Fruit fly (Drosophila melanogaster) whole organism, embryonic: ENCODE results near the gene mib2.
A peak's percentile ranks its signal among the peaks of the same experiment; 100 is the strongest.

Experiments used
- Asciz ChIP-seq: fragments of 200-800 bp; sonication (Bioruptor generic); optimal IDR thresholded peaks from 2 replicates; lab custom pipeline; 2017; ENCODE audit warnings: missing biosample characterization, mild to moderate bottlenecking, missing genetic modification characterization, missing genetic modification reagents
- Atf6 ChIP-seq: fragments of 200-800 bp; sonication (Bioruptor generic); IDR thresholded peaks from 2 replicates; pipeline ENCODE4 v1.3.6; 2022; ENCODE audit warnings: missing biosample characterization, missing genetic modification characterization
- Awh ChIP-seq: fragments of 200-800 bp; sonication (Bioruptor generic); IDR thresholded peaks from 2 replicates; pipeline ENCODE4, ENCODE4 v1.3.6; 2022; ENCODE audit warnings: missing biosample characterization, missing genetic modification characterization
- B-H1 ChIP-seq: fragments of 200-800 bp; sonication (Bioruptor generic); IDR thresholded peaks from 3 replicates; pipeline ENCODE4 v1.3.6; 2022; ENCODE audit warnings: missing biosample characterization, missing genetic modification characterization
- B-H2 ChIP-seq: fragments of 200-800 bp; sonication (Bioruptor generic); optimal IDR thresholded peaks from 2 replicates; lab custom pipeline; 2018; ENCODE audit warnings: missing biosample characterization, mild to moderate bottlenecking, missing genetic modification characterization
- CG10209 ChIP-seq: fragments of 200-800 bp; sonication (Bioruptor generic); optimal IDR thresholded peaks from 3 replicates; lab custom pipeline; 2017; ENCODE audit warnings: missing biosample characterization, mild to moderate bottlenecking, missing genetic modification characterization, missing genetic modification reagents
- CG10267 ChIP-seq: fragments of 200-800 bp; sonication (Bioruptor generic); optimal IDR thresholded peaks from 2 replicates; lab custom pipeline; 2018; ENCODE audit warnings: missing biosample characterization, mild to moderate bottlenecking, missing genetic modification characterization, moderate library complexity
- CG10274 ChIP-seq: fragments of 200-800 bp; sonication (Bioruptor generic); optimal IDR thresholded peaks from 3 replicates; lab custom pipeline; 2017; ENCODE audit warnings: missing biosample characterization, mild to moderate bottlenecking, missing genetic modification characterization
- CG10654 ChIP-seq: fragments of 200-800 bp; sonication (Bioruptor generic); optimal IDR thresholded peaks from 2 replicates; lab custom pipeline; 2016; ENCODE audit warnings: missing biosample characterization, missing genetic modification characterization
- CG11560 ChIP-seq: fragments of 200-800 bp; sonication (Bioruptor generic); IDR thresholded peaks from 3 replicates; pipeline ENCODE4 v1.3.6; 2022; ENCODE audit warnings: missing biosample characterization, missing genetic modification characterization
- CG11696 ChIP-seq: fragments of 200-800 bp; sonication (Bioruptor generic); IDR thresholded peaks from 2 replicates; pipeline ENCODE4 v1.3.6; 2022; ENCODE audit warnings: missing biosample characterization, missing genetic modification characterization
- CG12299 ChIP-seq: fragments of 200-800 bp; sonication (Bioruptor generic); optimal IDR thresholded peaks from 2 replicates; lab custom pipeline; 2018; ENCODE audit warnings: missing biosample characterization, mild to moderate bottlenecking, missing genetic modification characterization
- CG14667 ChIP-seq: fragments of 200-800 bp; sonication (Bioruptor generic); IDR thresholded peaks from 2 replicates; pipeline ENCODE4 v1.3.6; 2022; ENCODE audit warnings: missing biosample characterization, missing genetic modification characterization
- CG16813 ChIP-seq: fragments of 200-800 bp; sonication (Bioruptor generic); IDR thresholded peaks from 3 replicates; pipeline ENCODE4 v1.3.6; 2022; ENCODE audit warnings: missing biosample characterization, missing genetic modification characterization; ENCODE audit not compliant: partially characterized antibody
- CG17912 ChIP-seq: fragments of 200-800 bp; sonication (Bioruptor generic); optimal IDR thresholded peaks from 2 replicates; lab custom pipeline; 2018; ENCODE audit warnings: missing biosample characterization, mild to moderate bottlenecking, missing genetic modification characterization
- CG3995 ChIP-seq: fragments of 200-800 bp; sonication (Bioruptor generic); optimal IDR thresholded peaks from 3 replicates; lab custom pipeline; 2016; ENCODE audit warnings: missing biosample characterization, missing genetic modification characterization
- CG4730 ChIP-seq: fragments of 200-800 bp; sonication (Bioruptor generic); IDR thresholded peaks from 2 replicates; pipeline ENCODE4 v1.3.6; 2022; ENCODE audit warnings: missing biosample characterization, missing genetic modification characterization
- CG6854 ChIP-seq: fragments of 200-800 bp; sonication (Bioruptor generic); optimal IDR thresholded peaks from 3 replicates; lab custom pipeline; 2017; ENCODE audit warnings: missing biosample characterization, mild to moderate bottlenecking, missing genetic modification characterization
- CG7357 ChIP-seq: fragments of 200-800 bp; sonication (Bioruptor generic); IDR thresholded peaks from 3 replicates; pipeline ENCODE4 v1.3.6; 2022; ENCODE audit warnings: missing biosample characterization, missing genetic modification characterization
- CoRest ChIP-seq: fragments of 200-800 bp; sonication (Bioruptor generic); optimal IDR thresholded peaks from 3 replicates; lab custom pipeline; 2018; ENCODE audit warnings: missing biosample characterization, mild to moderate bottlenecking, missing genetic modification characterization, moderate library complexity
- Dip3 ChIP-seq: fragments of 200-800 bp; sonication (Bioruptor generic); optimal IDR thresholded peaks from 3 replicates; lab custom pipeline; 2016; ENCODE audit warnings: missing biosample characterization, missing genetic modification characterization
- Doc3 ChIP-seq: fragments of 200-800 bp; sonication (Bioruptor generic); IDR thresholded peaks from 3 replicates; pipeline ENCODE4 v1.3.6; 2022; ENCODE audit warnings: missing biosample characterization, missing genetic modification characterization; ENCODE audit not compliant: partially characterized antibody
- Fer1 ChIP-seq: fragments of 200-800 bp; sonication (Bioruptor generic); optimal IDR thresholded peaks from 2 replicates; lab custom pipeline; 2017; ENCODE audit warnings: missing biosample characterization, mild to moderate bottlenecking, missing genetic modification characterization
- Gug ChIP-seq: fragments of 200-800 bp; sonication (Bioruptor generic); IDR thresholded peaks from 4 replicates; pipeline ENCODE4 v1.3.6; 2022; ENCODE audit warnings: missing biosample characterization, missing genetic modification characterization
- HmgZ ChIP-seq: fragments of 200-800 bp; sonication (Bioruptor generic); optimal IDR thresholded peaks from 2 replicates; lab custom pipeline; 2018; ENCODE audit warnings: missing biosample characterization, mild to moderate bottlenecking, missing genetic modification characterization
- Hr3 ChIP-seq: fragments of 200-800 bp; sonication (Bioruptor generic); optimal IDR thresholded peaks from 3 replicates; lab custom pipeline; 2016; ENCODE audit warnings: missing biosample characterization, missing genetic modification characterization
- Hr51 ChIP-seq, 2 experiments: fragments of 200-800 bp; sonication (Bioruptor generic); optimal IDR thresholded peaks; 2 replicates in 1 of 2; 3 replicates in 1 of 2; lab custom pipeline; 2016 to 2018; ENCODE audit warnings: missing biosample characterization in 2 of 2, missing genetic modification characterization in 2 of 2, mild to moderate bottlenecking in 1 of 2, moderate library complexity in 1 of 2
- Rfx ChIP-seq: fragments of 200-800 bp; sonication (Bioruptor generic); IDR thresholded peaks from 2 replicates; pipeline ENCODE4 v1.3.6; 2022; ENCODE audit warnings: missing biosample characterization, missing genetic modification characterization
- Spps ChIP-seq: fragments of 200-800 bp; sonication (Bioruptor generic); optimal IDR thresholded peaks from 2 replicates; lab custom pipeline; 2018; ENCODE audit warnings: missing biosample characterization, mild to moderate bottlenecking, missing genetic modification characterization
- Trl ChIP-seq, 3 experiments: fragments of >200 bp in 2 of 3; fragments of 200-800 bp in 1 of 3; sonication (Bioruptor generic) in 1 of 3; optimal IDR thresholded peaks; 2 replicates in 1 of 3; 3 replicates in 2 of 3; lab custom pipeline; 2016 to 2017; ENCODE audit warnings: missing biosample characterization in 1 of 3, missing genetic modification characterization in 1 of 3
- bcd ChIP-seq: fragments of 200-800 bp; sonication (Bioruptor generic); optimal IDR thresholded peaks from 2 replicates; lab custom pipeline; 2017; ENCODE audit warnings: missing biosample characterization, mild to moderate bottlenecking, missing genetic modification characterization
- bigmax ChIP-seq: fragments of 200-800 bp; sonication (Bioruptor generic); optimal IDR thresholded peaks from 2 replicates; lab custom pipeline; 2018; ENCODE audit warnings: missing biosample characterization, mild to moderate bottlenecking, missing genetic modification characterization
- cad ChIP-seq: fragments of >200 bp; optimal IDR thresholded peaks from 2 replicates; lab custom pipeline; 2017; ENCODE audit warnings: missing biosample characterization, missing genetic modification characterization
- gsb ChIP-seq: fragments of 200-800 bp; sonication (Bioruptor generic); IDR thresholded peaks from 2 replicates; pipeline ENCODE4 v1.3.6; 2022; ENCODE audit warnings: missing biosample characterization, missing genetic modification characterization
- inv ChIP-seq: fragments of 200-800 bp; sonication (Bioruptor generic); IDR thresholded peaks from 2 replicates; pipeline ENCODE4 v1.3.6; 2022; ENCODE audit warnings: missing biosample characterization, missing genetic modification characterization; ENCODE audit not compliant: partially characterized antibody
- jumu ChIP-seq: fragments of 200-800 bp; sonication (Bioruptor generic); optimal IDR thresholded peaks from 3 replicates; lab custom pipeline; 2016; ENCODE audit warnings: missing biosample characterization, missing genetic modification characterization
- knrl ChIP-seq: fragments of 200-800 bp; sonication (Bioruptor generic); IDR thresholded peaks from 3 replicates; pipeline ENCODE4 v1.3.6; 2022; ENCODE audit warnings: missing biosample characterization, missing genetic modification characterization; ENCODE audit not compliant: partially characterized antibody
- maf-S ChIP-seq: fragments of 200-800 bp; sonication (Bioruptor generic); optimal IDR thresholded peaks from 2 replicates; lab custom pipeline; 2016; ENCODE audit warnings: missing biosample characterization, missing genetic modification characterization
- nmo ChIP-seq: fragments of 200-800 bp; sonication (Bioruptor generic); optimal IDR thresholded peaks from 2 replicates; lab custom pipeline; 2018; ENCODE audit warnings: missing biosample characterization, mild to moderate bottlenecking, missing genetic modification characterization, moderate library complexity
- odd ChIP-seq: fragments of 200-800 bp; sonication (Bioruptor generic); optimal IDR thresholded peaks from 2 replicates; lab custom pipeline; 2017; ENCODE audit warnings: missing biosample characterization, mild to moderate bottlenecking, missing genetic modification characterization
- p53 ChIP-seq: fragments of 200-800 bp; sonication (Bioruptor generic); optimal IDR thresholded peaks from 2 replicates; lab custom pipeline; 2016; ENCODE audit warnings: missing biosample characterization, missing genetic modification characterization
- phol ChIP-seq: fragments of 200-800 bp; sonication (Bioruptor generic); optimal IDR thresholded peaks from 3 replicates; lab custom pipeline; 2018; ENCODE audit warnings: missing biosample characterization, mild to moderate bottlenecking, missing genetic modification characterization, moderate library complexity
- pita ChIP-seq: fragments of 200-800 bp; sonication (Bioruptor generic); optimal IDR thresholded peaks from 2 replicates; lab custom pipeline; 2017; ENCODE audit warnings: missing biosample characterization, mild to moderate bottlenecking, missing genetic modification characterization
- run ChIP-seq: fragments of 200-800 bp; sonication (Bioruptor generic); optimal IDR thresholded peaks from 3 replicates; lab custom pipeline; 2018; ENCODE audit warnings: missing biosample characterization, mild to moderate bottlenecking, missing genetic modification characterization
- shn ChIP-seq: fragments of 200-800 bp; sonication (Bioruptor generic); optimal IDR thresholded peaks from 3 replicates; lab custom pipeline; 2016; ENCODE audit warnings: missing biosample characterization, missing genetic modification characterization
- slbo ChIP-seq: fragments of 200-800 bp; sonication (Bioruptor generic); IDR thresholded peaks from 2 replicates; pipeline ENCODE4 v1.3.6; 2022; ENCODE audit warnings: missing biosample characterization, missing genetic modification characterization
- slou ChIP-seq: fragments of 200-800 bp; sonication (Bioruptor generic); optimal IDR thresholded peaks from 3 replicates; lab custom pipeline; 2016; ENCODE audit warnings: missing biosample characterization, missing genetic modification characterization
- sob ChIP-seq: fragments of 200-800 bp; sonication (Bioruptor generic); IDR thresholded peaks from 2 replicates; pipeline ENCODE4 v1.3.6; 2022; ENCODE audit warnings: missing biosample characterization, missing genetic modification characterization
- tin ChIP-seq: fragments of 200-800 bp; sonication (Bioruptor generic); optimal IDR thresholded peaks from 3 replicates; lab custom pipeline; 2016; ENCODE audit warnings: missing biosample characterization, missing genetic modification characterization
- ttk ChIP-seq: fragments of 200-800 bp; sonication (Bioruptor generic); IDR thresholded peaks from 2 replicates; pipeline ENCODE4 v2.1.2; 2022; ENCODE audit warnings: missing biosample characterization, missing genetic modification characterization
- vfl ChIP-seq: fragments of 200-800 bp; sonication (Bioruptor generic); optimal IDR thresholded peaks from 2 replicates; lab custom pipeline; 2016; ENCODE audit warnings: missing biosample characterization, missing genetic modification characterization
- zf30C ChIP-seq: fragments of 200-800 bp; sonication (Bioruptor generic); optimal IDR thresholded peaks from 3 replicates; lab custom pipeline; 2018; ENCODE audit warnings: missing biosample characterization, mild to moderate bottlenecking, missing genetic modification characterization

mib2 gene

DNA sequence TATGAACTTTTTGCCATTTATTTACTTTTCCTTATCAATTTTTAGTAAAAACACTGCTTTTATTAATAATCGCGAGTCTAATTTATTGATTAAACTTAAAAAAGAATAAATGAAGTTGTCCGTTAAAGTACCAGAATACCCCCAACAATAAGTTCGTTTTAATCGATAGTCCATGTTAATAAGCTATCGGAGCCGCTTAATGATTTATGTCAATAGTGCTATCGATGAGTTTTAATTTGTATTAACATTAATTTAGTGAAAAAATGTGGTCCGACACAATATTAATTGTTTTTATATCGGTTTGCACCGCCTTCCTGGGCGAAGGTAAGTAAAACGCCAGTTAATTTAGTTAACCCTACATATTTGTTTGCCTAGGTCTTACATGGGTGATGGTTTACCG is 14.7 kb downstream of the mib2 start, which contains the start of gene CG10470 (continued):
- TF ChIP-seq Doc3 (GFP tag; lab: Robert Waterston, UW) (peak; percentile 74), Atf6 (GFP tag; lab: Robert Waterston, UW) (no peak), knrl (GFP tag; lab: Robert Waterston, UW) (peak; percentile 70; the same call in 2 of the 3 replicates), Dip3 (GFP tag; lab: Kevin White, UChicago) (no peak), Fer1 (GFP tag; lab: Kevin White, UChicago) (peak; percentile 13), nmo (GFP tag; lab: Kevin White, UChicago) (peak; percentile 23), slbo (GFP tag; lab: Robert Waterston, UW) (no peak), maf-S (GFP tag; lab: Kevin White, UChicago) (no peak), bigmax (GFP tag; lab: Kevin White, UChicago) (no peak), odd (no peak), Awh (GFP tag; lab: Robert Waterston, UW) (no peak), Asciz (GFP tag; lab: Kevin White, UChicago) (no peak), Spps (no peak), Rfx (GFP tag; lab: Robert Waterston, UW) (no peak), phol (tag; lab: Kevin White, UChicago) (peak; percentile 43), cad (GFP tag; lab: Kevin White, UChicago) (no peak), CG4730 (no peak), Hr3 (GFP tag; lab: Kevin White, UChicago) (no peak), CG3995 (no peak), run (tag; lab: Kevin White, UChicago) (no peak), HmgZ (tag; lab: Kevin White, UChicago) (no peak), B-H2 (no peak), CG10267 (tag; lab: Kevin White, UChicago) (peak; percentile 69), Gug (GFP tag; lab: Robert Waterston, UW) (no peak), CG17912 (no peak), Trl (optimal IDR thresholded peaks at IDR 0.05; lab: Kevin White, UChicago) (no peak), Trl (GFP tag; optimal IDR thresholded peaks at IDR 0.05; lab: Kevin White, UChicago) (no peak), tin (GFP tag; lab: Kevin White, UChicago) (no peak), ttk (no peak), CG10274 (GFP tag; lab: Kevin White, UChicago) (no peak), CG12299 (tag; lab: Kevin White, UChicago) (no peak), CG14667 (GFP tag; lab: Robert Waterston, UW) (no peak), bcd (GFP tag; lab: Kevin White, UChicago) (no peak), slou (GFP tag; lab: Kevin White, UChicago) (no peak), CG10209 (GFP tag; lab: Kevin White, UChicago) (no peak), shn (no peak), sob (GFP tag; lab: Robert Waterston, UW) (no peak), jumu (GFP tag; lab: Kevin White, UChicago) (no peak), Hr51 (GFP tag; optimal IDR thresholded peaks at IDR 0.05; lab: Kevin White, UChicago) (peak in 1 of 2 experiments; percentile 57), CG11560 (tag; lab: Robert Waterston, UW) (no peak), p53 (no peak), CG11696 (GFP tag; lab: Robert Waterston, UW) (no peak), pita (no peak), zf30C (GFP tag; lab: Kevin White, UChicago) (peak; percentile 20), CG7357 (GFP tag; lab: Robert Waterston, UW) (no peak), CoRest (tag; lab: Kevin White, UChicago) (peak; percentile 34), CG6854 (no peak), CG16813 (peak; percentile 76), gsb (GFP tag; lab: Robert Waterston, UW) (no peak), inv (GFP tag; lab: Robert Waterston, UW) (peak; percentile 72), vfl (GFP tag; lab: Kevin White, UChicago) (no peak), CG10654 (no peak), B-H1 (GFP tag; lab: Robert Waterston, UW) (no peak)
